Worm (Caenorhabditis elegans): Measurements from ENCODE around the gene K07F5.17.

The K07F5.17 gene

ce11 chrIV:9852818-9853466 is 10.8 kb downstream of the K07F5.17 start (continued):
- TF ChIP-seq tbp1 (GFP tag; optimal IDR thresholded peaks at IDR 0.05): no peak
- no peak for TF ChIP-seq rpc-1 (optimal IDR thresholded peaks at IDR 0.05)
- TF ChIP-seq rpc-1 (tag; optimal IDR thresholded peaks at IDR 0.05): no peak
- no peak for TF ChIP-seq fkh-3 (tag; optimal IDR thresholded peaks at IDR 0.05)
- no peak for TF ChIP-seq ZK185.1 (tag; optimal IDR thresholded peaks at IDR 0.05; ENCODE audit: poor library complexity, severe bottlenecking)
- TF ChIP-seq lin-26 (GFP tag; IDR thresholded peaks at IDR 0.05): no peak
- no peak for TF ChIP-seq lin-54 (GFP tag; optimal IDR thresholded peaks at IDR 0.05)

DNA sequence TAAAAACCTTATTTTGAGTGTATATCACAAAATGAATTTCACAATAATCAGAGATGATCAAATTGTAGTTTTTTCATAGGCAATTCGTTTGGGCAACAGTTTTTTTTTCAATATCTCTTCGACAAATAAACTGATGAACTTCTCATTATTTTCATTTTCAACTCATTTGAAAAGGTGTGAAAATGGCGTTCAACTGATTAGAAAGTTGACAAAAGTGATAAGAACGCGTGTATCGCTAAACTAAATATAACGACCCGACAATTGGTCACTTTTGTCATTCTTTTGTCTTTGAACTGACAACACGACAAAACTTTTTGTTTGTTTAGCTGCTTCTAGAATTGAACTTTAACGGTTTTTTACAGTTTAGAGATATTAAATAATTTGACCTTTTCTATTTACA is 12.8 kb downstream of the K07F5.17 start:
- no peak for TF ChIP-seq B0019.2 (GFP tag; conservative IDR thresholded peaks at IDR 0.05)
- peak; percentile 28 for TF ChIP-seq nhr-80 (tag; optimal IDR thresholded peaks at IDR 0.05)

DNA sequence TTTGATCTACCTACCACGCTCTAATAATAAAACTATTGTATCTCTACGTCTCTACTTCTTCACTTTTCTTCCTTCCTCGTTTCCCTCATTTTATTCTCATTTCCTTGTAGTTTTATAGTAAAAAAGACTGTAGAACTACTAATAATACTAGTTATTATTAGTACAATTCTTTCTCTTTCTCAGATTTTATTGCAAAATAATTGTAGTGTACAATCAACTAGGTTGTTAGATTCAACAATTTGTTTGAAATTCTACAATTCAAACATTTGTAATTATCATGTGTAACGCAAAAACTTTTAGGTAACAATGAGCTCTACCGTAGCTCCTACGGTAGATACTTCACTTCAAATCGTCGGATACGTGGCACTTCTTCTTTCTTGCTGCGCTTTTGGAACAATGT is 13.5 kb downstream of the K07F5.17 start, which contains the start of gene K07F5.12:
K07F5.12 (plus strand) TSS at position 301 of the 400 bp plus-strand sequence.
- TF ChIP-seq akir-1 (GFP tag; optimal IDR thresholded peaks at IDR 0.05) (no peak), F57C9.4 (tag; optimal IDR thresholded peaks at IDR 0.05) (no peak), rcor-1 (GFP tag; IDR thresholded peaks at IDR 0.05) (no peak), D2030.7 (GFP tag; IDR thresholded peaks at IDR 0.05) (no peak), F57A8.1 (GFP tag; optimal IDR thresholded peaks at IDR 0.05) (no peak), lin-35 (GFP tag; optimal IDR thresholded peaks at IDR 0.05) (no peak)

DNA sequence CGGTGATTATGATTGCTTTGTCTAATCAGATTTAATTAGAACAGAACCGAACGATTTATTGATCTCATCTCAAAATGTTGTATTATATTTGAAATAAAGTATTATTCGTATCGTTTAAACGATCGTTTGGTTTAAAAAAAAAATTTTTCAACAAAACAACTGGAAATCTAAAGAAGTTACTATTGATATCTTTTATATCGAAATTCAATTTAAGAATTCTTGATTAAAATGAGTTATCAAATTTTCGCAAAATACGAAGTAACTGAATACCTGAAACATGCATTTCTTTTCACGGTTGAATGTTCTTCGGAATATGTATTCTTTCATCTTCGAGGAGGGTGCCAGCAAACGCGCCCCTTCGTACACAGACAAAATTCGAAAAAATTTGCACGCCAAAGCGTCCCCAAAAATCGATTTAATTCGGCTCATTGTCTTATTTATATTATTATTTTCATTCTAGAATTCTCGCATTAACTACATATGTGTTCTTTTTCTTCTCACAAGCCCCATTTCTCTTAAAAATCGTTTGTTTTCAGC is 15.8 kb downstream of the K07F5.17 start, which contains the start of gene npp-1:
npp-1 (plus strand) TSS at position 537 of the 537 bp plus-strand sequence.
- TF ChIP-seq snpc-4 (GFP tag; optimal IDR thresholded peaks at IDR 0.05) (no peak), snpc-4 (tag; optimal IDR thresholded peaks at IDR 0.05) (peak in 1 of 4 experiments; percentile 7), zfh-2 (GFP tag; conservative IDR thresholded peaks at IDR 0.05) (no peak), attf-5 (GFP tag; optimal IDR thresholded peaks at IDR 0.05) (peak; percentile 63), nhr-80 (tag; optimal IDR thresholded peaks at IDR 0.05) (peak; percentile 20), mcd-1 (GFP tag; IDR thresholded peaks at IDR 0.05) (peak; percentile 69), F23B12.7 (tag; optimal IDR thresholded peaks at IDR 0.05; ENCODE audit: insufficient read depth) (peak; percentile 18), efl-1 (GFP tag; optimal IDR thresholded peaks at IDR 0.05) (no peak), aptf-3 (GFP tag; IDR thresholded peaks at IDR 0.05) (no peak), cebp-1 (GFP tag; IDR thresholded peaks at IDR 0.05) (no peak), cebp-1 (tag; optimal IDR thresholded peaks at IDR 0.05) (no peak), ceh-100 (GFP tag; IDR thresholded peaks at IDR 0.05) (peak; percentile 83), D2030.7 (GFP tag; IDR thresholded peaks at IDR 0.05) (peak; percentile 22; the same call in 1 of the 2 replicates), dox-1 (GFP tag; IDR thresholded peaks at IDR 0.05) (no peak), ceh-58 (GFP tag; IDR thresholded peaks at IDR 0.05) (no peak), lsl-1 (GFP tag; optimal IDR thresholded peaks at IDR 0.05) (no peak), Y95B8A.8 (GFP tag; IDR thresholded peaks at IDR 0.05) (no peak), ceh-27 (GFP tag; optimal IDR thresholded peaks at IDR 0.05) (peak; percentile 9)

DNA sequence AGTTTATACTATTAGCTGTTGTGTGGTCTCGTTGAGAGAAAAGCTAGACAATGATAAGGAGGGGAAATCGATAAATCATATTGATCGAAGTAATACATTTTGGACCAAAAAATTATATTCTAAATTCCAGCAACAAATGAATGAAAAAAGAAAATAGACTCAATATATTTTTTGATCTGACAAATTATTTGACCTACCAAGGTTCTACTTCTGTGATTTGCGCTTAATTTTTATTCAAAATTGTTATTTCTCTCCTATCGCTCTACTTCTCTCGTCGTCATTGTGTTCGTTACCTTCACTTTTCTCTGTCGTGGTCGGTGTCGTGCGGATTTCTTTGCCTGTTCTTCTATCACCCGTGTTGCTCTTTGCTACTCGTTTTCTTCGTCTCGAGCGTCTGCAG is 16.8 kb downstream of the K07F5.17 start:
- TF ChIP-seq hlh-26 (GFP tag; conservative IDR thresholded peaks at IDR 0.05) (no peak), Y53G8AR.9 (GFP tag; conservative IDR thresholded peaks at IDR 0.05) (no peak), ceh-40 (GFP tag; IDR thresholded peaks at IDR 0.05) (no peak), madf-6 (GFP tag; IDR thresholded peaks at IDR 0.05) (peak; percentile 77), xnd-1 (tag; optimal IDR thresholded peaks at IDR 0.05) (peak; percentile 15), efl-1 (GFP tag; optimal IDR thresholded peaks at IDR 0.05) (peak; percentile 52), ceh-58 (GFP tag; IDR thresholded peaks at IDR 0.05) (no peak), nfya-2 (GFP tag; IDR thresholded peaks at IDR 0.05) (no peak), D2030.7 (GFP tag; IDR thresholded peaks at IDR 0.05) (no peak), C06A6.2 (GFP tag; conservative IDR thresholded peaks at IDR 0.05) (no peak), F10E7.11 (tag; optimal IDR thresholded peaks at IDR 0.05) (no peak), F23B12.7 (tag; optimal IDR thresholded peaks at IDR 0.05; ENCODE audit: insufficient read depth) (no peak), ama-1 (optimal IDR thresholded peaks at IDR 0.05) (no peak), ama-1 (GFP tag; optimal IDR thresholded peaks at IDR 0.05) (no peak)
